Worm (Caenorhabditis elegans) whole organism, L2 larva: ENCODE measurements around the gene F32D8.15.

Experiments
- F13H6.1 ChIP-seq: sonication (generic microtip); optimal IDR thresholded peaks from 2 replicates; lab custom pipeline; 2016; ENCODE audit warnings: missing genetic modification characterization, missing compliant biosample characterization
- ZK546.5 ChIP-seq: sonication (generic microtip); optimal IDR thresholded peaks from 2 replicates; lab custom pipeline; 2017; ENCODE audit warnings: missing biosample characterization, missing genetic modification characterization
- egl-27 ChIP-seq: sonication (generic microtip); optimal IDR thresholded peaks from 3 replicates; lab custom pipeline; 2017; ENCODE audit warnings: missing biosample characterization, missing genetic modification reagents, missing genetic modification characterization
- elt-1 ChIP-seq: fragments of 150-350 bp; optimal IDR thresholded peaks from 2 replicates; lab custom pipeline; 2014; ENCODE audit warnings: missing biosample characterization, missing genetic modification characterization
- elt-3 ChIP-seq: sonication (generic microtip); optimal IDR thresholded peaks from 2 replicates; lab custom pipeline; 2017; ENCODE audit warnings: missing biosample characterization, missing genetic modification characterization
- gmeb-1 ChIP-seq: fragments of 150-350 bp; optimal IDR thresholded peaks from 2 replicates; lab custom pipeline; 2014; ENCODE audit warnings: missing biosample characterization, missing genetic modification characterization
- lin-13 ChIP-seq: fragments of 150-350 bp; optimal IDR thresholded peaks from 2 replicates; lab custom pipeline; 2014; ENCODE audit warnings: missing biosample characterization, missing genetic modification reagents, missing genetic modification characterization
- lin-39 ChIP-seq: fragments of 150-350 bp; optimal IDR thresholded peaks from 2 replicates; lab custom pipeline; 2014; ENCODE audit warnings: missing biosample characterization, missing genetic modification reagents, missing genetic modification characterization
- nhr-11 ChIP-seq: fragments of 150-350 bp; optimal IDR thresholded peaks from 2 replicates; lab custom pipeline; 2014; ENCODE audit warnings: missing biosample characterization, missing genetic modification characterization
- nhr-237 ChIP-seq: fragments of 150-350 bp; optimal IDR thresholded peaks from 2 replicates; lab custom pipeline; 2014; ENCODE audit warnings: missing biosample characterization, missing genetic modification characterization
- ztf-11 ChIP-seq: sonication (generic microtip); optimal IDR thresholded peaks from 2 replicates; lab custom pipeline; 2017; ENCODE audit warnings: missing biosample characterization, missing genetic modification characterization
- ztf-4 ChIP-seq: fragments of 150-350 bp; optimal IDR thresholded peaks from 2 replicates; lab custom pipeline; 2014; ENCODE audit warnings: missing biosample characterization, missing genetic modification characterization

DNA sequence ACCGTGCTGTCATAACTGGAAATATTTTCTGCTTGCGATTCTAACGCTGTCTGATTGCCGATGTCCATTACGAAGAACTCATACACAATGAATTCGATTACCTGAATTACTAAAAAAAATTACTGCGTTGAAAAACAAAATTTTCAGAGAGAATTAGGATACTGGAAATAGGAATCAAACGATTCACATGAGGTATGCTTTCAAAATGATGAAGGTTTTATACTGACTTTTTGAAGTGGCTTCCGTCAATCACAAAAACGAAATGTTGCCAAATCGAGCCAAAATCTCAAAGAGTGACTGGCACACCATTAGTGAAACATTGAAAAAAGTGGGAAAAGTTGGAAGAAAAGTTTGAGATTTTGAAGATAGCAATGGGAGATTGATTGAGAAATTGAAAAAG is 5.2 kb downstream of the F32D8.15 start, which contains the start of gene zzz-1:
- TF ChIP-seq gmeb-1 (tag; lab: Kevin White, UChicago), result no peak
- no peak for TF ChIP-seq nhr-11 (tag; lab: Kevin White, UChicago)
- TF ChIP-seq lin-39 (tag; lab: Kevin White, UChicago), result no peak
- no peak for TF ChIP-seq elt-3
- no peak for TF ChIP-seq nhr-237 (tag; lab: Kevin White, UChicago)
- TF ChIP-seq ZK546.5, result no peak
- no peak for TF ChIP-seq egl-27 (tag; lab: Kevin White, UChicago)
- TF ChIP-seq elt-1 (tag; lab: Kevin White, UChicago), result no peak
- TF ChIP-seq lin-13, result no peak
- TF ChIP-seq ztf-4 (tag; lab: Kevin White, UChicago), result no peak
- no peak for TF ChIP-seq F13H6.1 (tag; lab: Kevin White, UChicago)
- no peak for TF ChIP-seq ztf-11 (tag; lab: Kevin White, UChicago)
